Worm (Caenorhabditis elegans) whole organism, late embryonic: Measurements from ENCODE around the gene abu-13.

Source experiments
- C08G9.2 ChIP-seq: sonication (generic microtip); optimal IDR thresholded peaks from 2 replicates; lab custom pipeline; 2016; ENCODE audit warnings: mild to moderate bottlenecking, missing genetic modification characterization, moderate library complexity, missing compliant biosample characterization
- F13H6.1 ChIP-seq: sonication (generic microtip); optimal IDR thresholded peaks from 2 replicates; lab custom pipeline; 2016; ENCODE audit warnings: missing genetic modification characterization, missing compliant biosample characterization
- K02D7.2 ChIP-seq: sonication (generic microtip); optimal IDR thresholded peaks from 2 replicates; lab custom pipeline; 2017; ENCODE audit warnings: mild to moderate bottlenecking, missing genetic modification characterization, missing compliant biosample characterization
- ama-1 ChIP-seq: fragments of 150-350 bp; optimal IDR thresholded peaks from 2 replicates; lab custom pipeline; 2014
- dmd-4 ChIP-seq: sonication (generic microtip); optimal IDR thresholded peaks from 2 replicates; lab custom pipeline; 2016; ENCODE audit warnings: borderline replicate concordance, missing genetic modification characterization, missing compliant biosample characterization
- nfya-1 ChIP-seq: sonication (generic microtip); optimal IDR thresholded peaks from 2 replicates; lab custom pipeline; 2017; ENCODE audit warnings: missing genetic modification characterization, mild to moderate bottlenecking, missing compliant biosample characterization, antibody characterized with exemption, moderate library complexity
- nhr-11 ChIP-seq: fragments of 150-350 bp; optimal IDR thresholded peaks from 2 replicates; lab custom pipeline; 2014; ENCODE audit warnings: missing biosample characterization, missing genetic modification characterization
- pha-4 ChIP-seq: fragments of 150-350 bp; optimal IDR thresholded peaks from 2 replicates; lab custom pipeline; 2018; ENCODE audit warnings: missing biosample characterization, missing genetic modification reagents, missing genetic modification characterization
- pqm-1 ChIP-seq: sonication (generic microtip); optimal IDR thresholded peaks from 2 replicates; lab custom pipeline; 2016; ENCODE audit warnings: missing genetic modification characterization, missing compliant biosample characterization

DNA sequence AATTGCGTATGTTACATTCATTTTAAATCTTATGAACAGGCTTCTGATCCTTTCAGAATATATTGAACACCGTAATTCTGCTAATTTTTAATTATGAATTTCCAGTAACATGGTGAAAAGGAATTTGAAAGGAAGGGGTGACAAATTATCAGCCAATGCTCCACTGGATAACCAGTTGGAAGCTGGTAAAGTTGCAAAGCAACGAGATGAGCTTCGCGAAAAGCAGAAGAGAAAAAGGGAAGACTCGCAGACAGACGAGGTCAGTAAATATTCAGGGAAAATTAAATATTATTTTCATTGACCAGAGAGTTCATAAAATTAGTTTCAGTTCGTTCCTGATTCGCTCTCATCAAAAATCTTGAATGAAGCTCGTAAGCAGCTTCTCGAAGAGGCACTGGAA lies 13.8 kb downstream of the abu-13 start, which contains the start of gene byn-1:
- no peak for TF ChIP-seq pha-4 (tag; lab: Kevin White, UChicago)
- no peak for TF ChIP-seq pqm-1 (tag; lab: Kevin White, UChicago)
- TF ChIP-seq dmd-4, result no peak
- no peak for TF ChIP-seq nhr-11 (tag; lab: Kevin White, UChicago)
- no peak for TF ChIP-seq ama-1 (lab: Kevin White, UChicago)
- TF ChIP-seq F13H6.1 (tag; lab: Kevin White, UChicago), result no peak
- TF ChIP-seq C08G9.2 (tag; lab: Kevin White, UChicago), result no peak
- no peak for TF ChIP-seq K02D7.2 (tag; lab: Kevin White, UChicago)
- no peak for TF ChIP-seq nfya-1 (tag; lab: Kevin White, UChicago)
